Fruit fly (Drosophila melanogaster) whole organism, prepupa: ENCODE measurements around the gene Keap1.

ENCODE experiments used
- CG10669 ChIP-seq: fragments of 200-800 bp; sonication (Bioruptor generic); optimal IDR thresholded peaks from 3 replicates; lab custom pipeline; 2018; ENCODE audit warnings: missing biosample characterization, mild to moderate bottlenecking, missing genetic modification characterization, moderate library complexity
- CG11294 ChIP-seq: fragments of 200-800 bp; sonication (Bioruptor generic); IDR thresholded peaks from 2 replicates; pipeline ENCODE4 v1.3.6; 2022; ENCODE audit warnings: missing biosample characterization, missing genetic modification characterization
- CG11902 ChIP-seq: fragments of 200-800 bp; sonication (Bioruptor generic); optimal IDR thresholded peaks from 3 replicates; lab custom pipeline; 2016; ENCODE audit warnings: missing biosample characterization, missing genetic modification characterization
- CG1621 ChIP-seq: fragments of 200-800 bp; sonication (Bioruptor generic); optimal IDR thresholded peaks from 3 replicates; lab custom pipeline; 2018; ENCODE audit warnings: missing biosample characterization, mild to moderate bottlenecking, missing genetic modification characterization
- CG16779 ChIP-seq: fragments of 200-800 bp; sonication (Bioruptor generic); optimal IDR thresholded peaks from 3 replicates; lab custom pipeline; 2017; ENCODE audit warnings: missing biosample characterization, mild to moderate bottlenecking, missing genetic modification characterization
- CG3032 ChIP-seq: fragments of 200-800 bp; optimal IDR thresholded peaks from 2 replicates; lab custom pipeline; 2019; ENCODE audit warnings: missing biosample characterization, mild to moderate bottlenecking, missing genetic modification characterization, moderate library complexity
- CG4318 ChIP-seq: fragments of 200-800 bp; sonication (Bioruptor generic); optimal IDR thresholded peaks from 3 replicates; lab custom pipeline; 2017; ENCODE audit warnings: missing biosample characterization, mild to moderate bottlenecking, missing genetic modification characterization
- CG6276 ChIP-seq: fragments of 200-800 bp; sonication (Bioruptor generic); optimal IDR thresholded peaks from 2 replicates; lab custom pipeline; 2017; ENCODE audit warnings: missing biosample characterization, mild to moderate bottlenecking, missing genetic modification characterization
- CG6792 ChIP-seq: fragments of 200-800 bp; sonication (Bioruptor generic); optimal IDR thresholded peaks from 3 replicates; lab custom pipeline; 2016; ENCODE audit warnings: missing biosample characterization, missing genetic modification characterization
- CG6808 ChIP-seq: fragments of 200-800 bp; sonication (Bioruptor generic); optimal IDR thresholded peaks from 3 replicates; lab custom pipeline; 2017; ENCODE audit warnings: missing biosample characterization, missing genetic modification characterization, mild to moderate bottlenecking, moderate library complexity, missing genetic modification reagents
- CG8119 ChIP-seq: fragments of 200-800 bp; sonication (Bioruptor generic); IDR thresholded peaks from 3 replicates; pipeline ENCODE4 v1.3.6; 2022; ENCODE audit warnings: missing biosample characterization, missing genetic modification characterization
- CG8319 ChIP-seq: fragments of 200-800 bp; sonication (Bioruptor generic); optimal IDR thresholded peaks from 3 replicates; lab custom pipeline; 2016; ENCODE audit warnings: missing biosample characterization, missing genetic modification characterization
- CG9139 ChIP-seq: fragments of 200-800 bp; sonication (Bioruptor generic); optimal IDR thresholded peaks from 3 replicates; lab custom pipeline; 2017; ENCODE audit warnings: missing biosample characterization, mild to moderate bottlenecking, missing genetic modification characterization
- Eip75B ChIP-seq: fragments of 200-800 bp; sonication (Bioruptor generic); optimal IDR thresholded peaks from 3 replicates; lab custom pipeline; 2016; ENCODE audit warnings: missing biosample characterization, missing genetic modification characterization
- Eip78C ChIP-seq: fragments of 200-800 bp; sonication (Bioruptor generic); peaks from one replicate; lab custom pipeline; 2016; ENCODE audit warnings: missing biosample characterization, missing genetic modification characterization
- Eip93F ChIP-seq: fragments of 200-800 bp; sonication (Bioruptor generic); optimal IDR thresholded peaks from 2 replicates; lab custom pipeline; 2016; ENCODE audit warnings: missing biosample characterization, mild to moderate bottlenecking, missing genetic modification characterization
- Ets96B ChIP-seq: fragments of 200-800 bp; optimal IDR thresholded peaks from 2 replicates; lab custom pipeline; 2019; ENCODE audit warnings: missing biosample characterization, mild to moderate bottlenecking, missing genetic modification characterization, moderate library complexity
- Hr38 ChIP-seq: sonication (Bioruptor generic); optimal IDR thresholded peaks from 2 replicates; lab custom pipeline; 2016; ENCODE audit warnings: missing biosample characterization, missing genetic modification characterization
- Lpt ChIP-seq: fragments of 200-800 bp; sonication (Bioruptor generic); optimal IDR thresholded peaks from 3 replicates; lab custom pipeline; 2016; ENCODE audit warnings: missing biosample characterization, missing genetic modification characterization
- Sox102F ChIP-seq: fragments of 200-800 bp; sonication (Bioruptor generic); optimal IDR thresholded peaks from 2 replicates; lab custom pipeline; 2016; ENCODE audit warnings: missing biosample characterization, mild to moderate bottlenecking, missing genetic modification characterization
- Sox14 ChIP-seq: fragments of 200-800 bp; sonication (Bioruptor generic); optimal IDR thresholded peaks from 3 replicates; lab custom pipeline; 2016; ENCODE audit warnings: missing biosample characterization, missing genetic modification characterization
- dsx ChIP-seq: fragments of 200-800 bp; optimal IDR thresholded peaks from 3 replicates; lab custom pipeline; 2019; ENCODE audit warnings: missing biosample characterization, mild to moderate bottlenecking, missing genetic modification characterization, moderate library complexity; ENCODE audit not compliant: poor library complexity, severe bottlenecking
- eg ChIP-seq: fragments of 200-800 bp; sonication (Bioruptor generic); IDR thresholded peaks from 3 replicates; pipeline ENCODE4 v1.3.6; 2022; ENCODE audit warnings: missing biosample characterization, missing genetic modification characterization
- fd59A ChIP-seq: fragments of 200-800 bp; sonication (Bioruptor generic); optimal IDR thresholded peaks from 2 replicates; lab custom pipeline; 2017; ENCODE audit warnings: missing biosample characterization, mild to moderate bottlenecking, missing genetic modification characterization, missing genetic modification reagents
- fd85E ChIP-seq: fragments of 200-800 bp; sonication (Bioruptor generic); optimal IDR thresholded peaks from 3 replicates; lab custom pipeline; 2016; ENCODE audit warnings: missing biosample characterization, missing genetic modification characterization
- fkh ChIP-seq: fragments of 200-800 bp; sonication (Bioruptor generic); optimal IDR thresholded peaks from 3 replicates; lab custom pipeline; 2017; ENCODE audit warnings: missing biosample characterization, mild to moderate bottlenecking, missing genetic modification characterization, moderate library complexity
- lz ChIP-seq: fragments of 200-800 bp; sonication (Bioruptor generic); optimal IDR thresholded peaks from 3 replicates; lab custom pipeline; 2016; ENCODE audit warnings: missing biosample characterization, missing genetic modification characterization
- net ChIP-seq: fragments of 200-800 bp; sonication (Bioruptor generic); optimal IDR thresholded peaks from 3 replicates; lab custom pipeline; 2016; ENCODE audit warnings: missing biosample characterization, missing genetic modification characterization
- ss ChIP-seq, 2 experiments: fragments of 200-800 bp; sonication (Bioruptor generic); optimal IDR thresholded peaks; 2 replicates in 1 of 2; 3 replicates in 1 of 2; lab custom pipeline; 2017 to 2018; ENCODE audit warnings: mild to moderate bottlenecking in 2 of 2, missing biosample characterization in 2 of 2, missing genetic modification characterization in 2 of 2, moderate library complexity in 1 of 2
- vri ChIP-seq: fragments of 200-800 bp; sonication (Bioruptor generic); optimal IDR thresholded peaks from 3 replicates; lab custom pipeline; 2016; ENCODE audit warnings: missing biosample characterization, mild to moderate bottlenecking, missing genetic modification characterization

Gene Keap1

DNA sequence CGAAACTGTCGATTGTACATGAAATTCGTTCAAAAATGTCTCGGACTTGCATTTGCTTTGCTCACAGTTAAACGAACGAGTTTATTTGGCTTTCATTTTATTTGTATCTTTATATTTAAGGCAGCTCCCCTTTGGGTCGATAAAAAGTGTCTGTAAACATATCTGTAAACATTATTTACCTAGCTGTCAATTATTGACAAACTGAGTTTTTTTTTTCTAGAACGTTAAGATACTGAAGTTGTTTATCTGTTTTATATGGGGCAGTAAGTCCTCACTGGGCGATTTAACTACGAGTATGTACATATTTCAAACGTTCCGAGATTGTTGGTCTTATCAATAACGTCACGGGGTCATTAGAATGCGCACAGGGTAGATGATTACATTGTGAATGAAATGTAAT lies 35.9 kb upstream of the Keap1 start:
- peak; percentile 31 for TF ChIP-seq vri (GFP tag; lab: Kevin White, UChicago)
- TF ChIP-seq net (GFP tag; lab: Kevin White, UChicago): no peak
- peak; percentile 95 for TF ChIP-seq fkh (GFP tag; lab: Kevin White, UChicago)

dm6 chr3R:17110880-17111726 lies 31.4 kb upstream of the Keap1 start:
- TF ChIP-seq vri (GFP tag; lab: Kevin White, UChicago): peak; percentile 85
- TF ChIP-seq ss (GFP tag; optimal IDR thresholded peaks at IDR 0.05; lab: Kevin White, UChicago): peak in 1 of 2 experiments; percentile 41
- no peak for TF ChIP-seq fd59A
- TF ChIP-seq CG11294: no peak
- TF ChIP-seq CG6276 (GFP tag; lab: Kevin White, UChicago): no peak
- TF ChIP-seq dsx (GFP tag; lab: Kevin White, UChicago): peak; percentile 27
- TF ChIP-seq eg (GFP tag; lab: Robert Waterston, UW): peak; percentile 12; the same call in 1 of the 3 replicates
- TF ChIP-seq, all 60 proteins: peak for 4

DNA sequence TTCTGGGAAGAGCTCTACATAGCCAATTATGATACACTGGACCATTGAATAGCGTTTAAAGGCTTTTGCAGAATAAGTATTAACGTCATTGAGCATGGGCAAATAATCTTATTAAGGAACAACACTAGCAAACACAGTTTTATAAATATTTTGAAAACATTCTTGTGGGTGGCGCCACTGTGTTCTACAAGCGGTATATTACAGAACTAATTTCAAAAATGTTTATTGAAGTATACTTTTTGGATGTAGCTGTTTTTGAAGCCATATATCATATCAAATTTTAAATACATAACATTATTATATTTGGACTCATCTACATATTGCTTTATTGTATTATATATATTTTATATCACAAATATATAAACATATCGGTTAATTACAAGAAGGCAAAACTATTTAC lies 29.1 kb upstream of the Keap1 start:
- TF ChIP-seq Sox14: no peak
- TF ChIP-seq lz (GFP tag; lab: Kevin White, UChicago): no peak
- TF ChIP-seq CG3032 (tag; lab: Kevin White, UChicago): no peak
- no peak for TF ChIP-seq CG6276 (GFP tag; lab: Kevin White, UChicago)
- TF ChIP-seq Eip75B (GFP tag; lab: Kevin White, UChicago): no peak
- TF ChIP-seq Ets96B (tag; lab: Kevin White, UChicago): no peak
- no peak for TF ChIP-seq Lpt (GFP tag; lab: Kevin White, UChicago)

DNA sequence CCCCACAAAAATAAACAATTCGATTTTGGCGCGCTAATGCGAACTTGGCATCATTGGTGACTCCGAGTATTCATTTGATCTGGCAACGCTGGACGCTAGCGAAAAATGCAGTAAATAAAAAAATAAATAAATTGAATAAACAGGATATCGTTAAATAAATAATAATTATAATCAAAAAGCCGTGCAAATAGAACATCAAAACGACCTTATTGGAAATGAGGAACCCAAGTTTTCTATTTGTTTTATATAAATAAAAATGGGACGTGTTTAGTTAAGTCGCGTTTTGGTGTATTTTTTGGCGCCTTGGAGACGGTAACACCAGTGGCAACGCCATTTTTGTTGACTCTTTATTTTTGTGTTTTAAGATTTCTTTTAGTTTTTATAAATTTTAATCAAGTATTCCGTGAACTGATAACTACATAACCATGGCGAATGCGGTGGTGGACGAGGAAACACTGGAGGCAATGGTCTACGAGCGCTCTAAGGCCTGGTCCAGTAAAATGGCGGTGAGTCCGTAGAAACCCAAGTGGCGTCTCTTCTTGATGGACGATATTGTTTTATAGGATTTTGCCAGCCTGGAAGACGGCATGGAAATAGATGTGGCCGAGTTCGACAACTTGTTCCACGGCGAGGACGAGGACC lies 8.4 kb upstream of the Keap1 start, which contains the start of gene cal1:
TSS of gene cal1 (plus strand) at position 304 of the 642 bp plus-strand sequence.
- TF ChIP-seq CG3032 (tag; lab: Kevin White, UChicago) (no peak), Sox102F (GFP tag; lab: Kevin White, UChicago) (no peak), CG8319 (GFP tag; lab: Kevin White, UChicago) (no peak), Eip78C (GFP tag; lab: Kevin White, UChicago) (no peak), CG6808 (GFP tag; lab: Kevin White, UChicago) (peak; percentile 100), CG9139 (no peak), fkh (GFP tag; lab: Kevin White, UChicago) (peak; percentile 94), CG8119 (GFP tag; lab: Robert Waterston, UW) (no peak)

DNA sequence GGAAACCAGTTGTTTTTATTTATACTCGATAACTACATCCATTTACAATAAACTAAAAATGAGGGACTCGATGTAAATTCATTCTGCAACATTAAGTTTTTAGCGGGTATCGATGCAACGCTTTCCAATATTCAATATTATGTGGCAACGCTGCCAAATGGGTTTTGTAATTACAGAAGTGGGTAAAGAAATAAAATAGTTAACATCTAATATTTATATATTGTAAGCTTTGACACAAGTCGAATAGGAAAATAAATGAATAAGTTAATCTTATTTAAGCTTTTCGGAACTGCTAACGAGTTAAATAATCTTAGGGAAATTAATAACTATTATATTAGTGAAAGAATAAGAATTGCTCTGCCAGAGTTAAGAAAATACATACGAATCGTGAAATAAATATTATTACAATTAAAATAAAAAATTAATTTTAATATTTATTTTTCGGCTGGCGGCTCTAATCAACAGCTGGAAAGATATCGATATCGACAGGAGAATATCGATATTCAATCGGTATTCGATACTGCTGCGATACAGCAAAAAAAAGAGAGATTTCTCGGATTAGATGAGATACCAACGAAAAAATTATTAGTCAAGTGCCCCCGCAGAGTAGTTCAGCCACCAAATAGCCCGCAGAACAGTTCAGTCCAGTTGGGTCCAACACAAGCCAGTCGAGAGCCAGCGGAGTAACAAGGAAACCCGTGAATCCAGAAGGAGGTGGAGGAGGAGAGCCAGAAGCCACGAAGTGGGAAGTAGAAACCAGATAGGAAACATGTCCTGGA lies 5.5 kb upstream of the Keap1 start, which contains the start of gene GckIII:
TSS of gene GckIII (plus strand) at position 485 of the 779 bp plus-strand sequence.
- TF ChIP-seq CG6808 (GFP tag; lab: Kevin White, UChicago) (peak; percentile 44), ss (GFP tag; optimal IDR thresholded peaks at IDR 0.05; lab: Kevin White, UChicago) (no peak), CG16779 (no peak), fkh (GFP tag; lab: Kevin White, UChicago) (no peak), Hr38 (GFP tag; lab: Kevin White, UChicago) (no peak), fd85E (no peak), Eip93F (GFP tag; lab: Kevin White, UChicago) (peak; percentile 16), CG9139 (no peak)
- TF ChIP-seq, all 60 proteins: peak for 2

DNA sequence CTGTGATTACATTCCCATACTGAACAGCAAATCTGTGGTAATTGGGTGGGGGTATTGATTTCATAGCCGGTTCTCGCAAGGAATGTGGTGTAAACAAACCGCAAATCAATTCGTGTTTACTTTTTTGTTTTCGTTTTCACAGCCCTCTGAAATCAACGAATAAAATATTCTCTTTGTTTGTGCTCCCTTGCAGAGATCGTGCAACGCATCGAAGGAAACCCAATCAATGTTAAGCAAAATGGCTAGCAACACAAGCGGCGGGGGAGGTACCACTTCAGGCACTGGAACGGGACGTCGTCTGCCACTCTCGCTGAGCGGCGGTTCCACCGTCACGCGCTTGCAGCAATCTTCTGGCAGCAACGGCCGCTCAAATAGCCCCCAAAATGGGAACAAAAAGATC lies 2.7 kb upstream of the Keap1 start:
- TF ChIP-seq net (GFP tag; lab: Kevin White, UChicago): no peak
- no peak for TF ChIP-seq CG11902 (GFP tag; lab: Kevin White, UChicago)
- TF ChIP-seq CG10669 (GFP tag; lab: Kevin White, UChicago): no peak
- no peak for TF ChIP-seq CG1621
- no peak for TF ChIP-seq CG4318 (GFP tag; lab: Kevin White, UChicago)
- TF ChIP-seq fkh (GFP tag; lab: Kevin White, UChicago): peak; percentile 26
- no peak for TF ChIP-seq CG6792 (GFP tag; lab: Kevin White, UChicago)
